Fruit fly (Drosophila melanogaster) whole organism, embryonic: Measurements from ENCODE around the gene Tomosyn.

Experiments used
- CG10267 ChIP-seq: fragments of 200-800 bp; sonication (Bioruptor generic); optimal IDR thresholded peaks from 2 replicates; lab custom pipeline; 2018; ENCODE audit warnings: missing biosample characterization, mild to moderate bottlenecking, missing genetic modification characterization, moderate library complexity
- CG11085 ChIP-seq: fragments of 200-800 bp; sonication (Bioruptor generic); IDR thresholded peaks from 2 replicates; pipeline ENCODE4 v1.3.6; 2022; ENCODE audit warnings: missing biosample characterization, missing genetic modification characterization
- CG11456 ChIP-seq: fragments of 200-800 bp; sonication (Bioruptor generic); IDR thresholded peaks from 3 replicates; pipeline ENCODE4 v1.3.6; 2022; ENCODE audit warnings: missing biosample characterization, missing genetic modification characterization
- CG11504 ChIP-seq: fragments of 200-800 bp; sonication (Bioruptor generic); optimal IDR thresholded peaks from 3 replicates; lab custom pipeline; 2019; ENCODE audit warnings: missing biosample characterization, mild to moderate bottlenecking, missing genetic modification characterization, moderate library complexity
- CG11695 ChIP-seq: fragments of 200-800 bp; sonication (Bioruptor generic); IDR thresholded peaks from 3 replicates; pipeline ENCODE4 v1.3.6; 2022; ENCODE audit warnings: missing biosample characterization, missing genetic modification characterization
- CG12104 ChIP-seq: fragments of 200-800 bp; sonication (Bioruptor generic); optimal IDR thresholded peaks from 3 replicates; lab custom pipeline; 2016; ENCODE audit warnings: missing biosample characterization, missing genetic modification characterization
- CG12769 ChIP-seq: fragments of 200-800 bp; sonication (Bioruptor generic); optimal IDR thresholded peaks from 2 replicates; lab custom pipeline; 2019; ENCODE audit warnings: missing biosample characterization, mild to moderate bottlenecking, missing genetic modification characterization, moderate library complexity
- CG13296 ChIP-seq: fragments of 200-800 bp; sonication (Bioruptor generic); optimal IDR thresholded peaks from 3 replicates; lab custom pipeline; 2018; ENCODE audit warnings: missing biosample characterization, mild to moderate bottlenecking, missing genetic modification characterization
- CG13775 ChIP-seq: fragments of 200-800 bp; sonication (Bioruptor generic); optimal IDR thresholded peaks from 3 replicates; lab custom pipeline; 2017; ENCODE audit warnings: missing biosample characterization, mild to moderate bottlenecking, missing genetic modification characterization
- CG14441 ChIP-seq: fragments of 200-800 bp; sonication (Bioruptor generic); IDR thresholded peaks from 2 replicates; pipeline ENCODE4 v1.3.6; 2022; ENCODE audit warnings: missing biosample characterization, missing genetic modification characterization
- CG15601 ChIP-seq: fragments of 200-800 bp; sonication (Bioruptor generic); optimal IDR thresholded peaks from 3 replicates; lab custom pipeline; 2019; ENCODE audit warnings: missing biosample characterization, mild to moderate bottlenecking, missing genetic modification characterization, moderate library complexity
- CG2116 ChIP-seq: fragments of 200-800 bp; sonication (Bioruptor generic); optimal IDR thresholded peaks from 3 replicates; lab custom pipeline; 2018; ENCODE audit warnings: missing biosample characterization, mild to moderate bottlenecking, missing genetic modification characterization
- CG2678 ChIP-seq: fragments of 200-800 bp; sonication (Bioruptor generic); optimal IDR thresholded peaks from 3 replicates; lab custom pipeline; 2019; ENCODE audit warnings: missing biosample characterization, mild to moderate bottlenecking, missing genetic modification characterization, moderate library complexity
- CG2712 ChIP-seq: fragments of 200-800 bp; optimal IDR thresholded peaks from 3 replicates; lab custom pipeline; 2019; ENCODE audit warnings: missing biosample characterization, mild to moderate bottlenecking, missing genetic modification characterization, moderate library complexity
- CG31441 ChIP-seq: fragments of 200-800 bp; sonication (Bioruptor generic); IDR thresholded peaks from 2 replicates; pipeline ENCODE4 v1.3.6; 2022; ENCODE audit warnings: missing biosample characterization, missing genetic modification characterization
- CG3407 ChIP-seq: fragments of 200-800 bp; sonication (Bioruptor generic); optimal IDR thresholded peaks from 2 replicates; lab custom pipeline; 2018; ENCODE audit warnings: missing biosample characterization, mild to moderate bottlenecking, missing genetic modification characterization
- CG5245 ChIP-seq: fragments of 200-800 bp; sonication (Bioruptor generic); optimal IDR thresholded peaks from 3 replicates; lab custom pipeline; 2016; ENCODE audit warnings: missing biosample characterization, missing genetic modification characterization
- CG6254 ChIP-seq: fragments of 200-800 bp; sonication (Bioruptor generic); optimal IDR thresholded peaks from 3 replicates; lab custom pipeline; 2017; ENCODE audit warnings: mild to moderate bottlenecking, missing biosample characterization, missing genetic modification reagents, missing genetic modification characterization
- CG6791 ChIP-seq: fragments of 200-800 bp; sonication (Bioruptor generic); IDR thresholded peaks from 3 replicates; pipeline ENCODE4 v1.3.6; 2022; ENCODE audit warnings: missing biosample characterization, missing genetic modification characterization; ENCODE audit not compliant: partially characterized antibody
- CG7271 ChIP-seq: fragments of 200-800 bp; sonication (Bioruptor generic); optimal IDR thresholded peaks from 2 replicates; lab custom pipeline; 2018; ENCODE audit warnings: missing biosample characterization, mild to moderate bottlenecking, missing genetic modification characterization, moderate library complexity
- CG7556 ChIP-seq: fragments of 200-800 bp; sonication (Bioruptor generic); optimal IDR thresholded peaks from 2 replicates; lab custom pipeline; 2017; ENCODE audit warnings: missing biosample characterization, mild to moderate bottlenecking, missing genetic modification characterization
- CG7745 ChIP-seq: fragments of 200-800 bp; sonication (Bioruptor generic); optimal IDR thresholded peaks from 2 replicates; lab custom pipeline; 2018; ENCODE audit warnings: missing biosample characterization, mild to moderate bottlenecking, missing genetic modification characterization, moderate library complexity
- CG7839 ChIP-seq: fragments of 200-800 bp; sonication (Bioruptor generic); optimal IDR thresholded peaks from 3 replicates; lab custom pipeline; 2018; ENCODE audit warnings: missing biosample characterization, mild to moderate bottlenecking, missing genetic modification characterization, moderate library complexity
- CG8290 ChIP-seq, 3 experiments: fragments of 200-800 bp; sonication (Bioruptor generic); optimal IDR thresholded peaks; 2 replicates each; lab custom pipeline; 2016 to 2019; ENCODE audit warnings: missing biosample characterization in 3 of 3, missing genetic modification characterization in 3 of 3, mild to moderate bottlenecking in 2 of 3, moderate library complexity in 1 of 3
- CG9797 ChIP-seq: fragments of 200-800 bp; sonication (Bioruptor generic); optimal IDR thresholded peaks from 3 replicates; lab custom pipeline; 2018; ENCODE audit warnings: missing biosample characterization, mild to moderate bottlenecking, missing genetic modification characterization
- CTCF ChIP-seq: fragments of 200-800 bp; sonication (Bioruptor generic); optimal IDR thresholded peaks from 2 replicates; lab custom pipeline; 2017; ENCODE audit warnings: missing biosample characterization, mild to moderate bottlenecking, missing genetic modification characterization, moderate library complexity
- Dad ChIP-seq: fragments of 200-800 bp; sonication (Bioruptor generic); optimal IDR thresholded peaks from 3 replicates; lab custom pipeline; 2016; ENCODE audit warnings: missing biosample characterization, missing genetic modification characterization
- Dip2 ChIP-seq: fragments of 200-800 bp; sonication (Bioruptor generic); IDR thresholded peaks from 2 replicates; pipeline ENCODE4 v1.3.6; 2022; ENCODE audit warnings: missing biosample characterization, missing genetic modification characterization
- Drgx ChIP-seq: fragments of 200-800 bp; sonication (Bioruptor generic); IDR thresholded peaks from 2 replicates; pipeline ENCODE4 v1.3.6; 2022; ENCODE audit warnings: missing biosample characterization, missing genetic modification characterization
- E2f2 ChIP-seq: fragments of 200-800 bp; sonication (Bioruptor generic); IDR thresholded peaks from 2 replicates; pipeline ENCODE4 v1.3.6; 2022; ENCODE audit warnings: missing biosample characterization, missing genetic modification characterization
- Ets65A ChIP-seq: fragments of 200-800 bp; sonication (Bioruptor generic); peaks from one replicate; lab custom pipeline; 2016; ENCODE audit warnings: missing biosample characterization, missing genetic modification characterization
- Ets97D ChIP-seq: fragments of 200-800 bp; sonication (Bioruptor generic); optimal IDR thresholded peaks from 3 replicates; lab custom pipeline; 2016; ENCODE audit warnings: missing biosample characterization, missing genetic modification characterization
- Hr3 ChIP-seq: fragments of 200-800 bp; sonication (Bioruptor generic); optimal IDR thresholded peaks from 3 replicates; lab custom pipeline; 2016; ENCODE audit warnings: missing biosample characterization, missing genetic modification characterization
- Hr39 ChIP-seq: fragments of >200 bp; optimal IDR thresholded peaks from 2 replicates; lab custom pipeline; 2017
- Med ChIP-seq: fragments of 200-800 bp; sonication (Bioruptor generic); peaks from one replicate; lab custom pipeline; 2016; ENCODE audit warnings: missing biosample characterization, missing genetic modification characterization, mild to moderate bottlenecking, inconsistent platforms, moderate library complexity
- NfI ChIP-seq: fragments of 200-800 bp; sonication (Bioruptor generic); optimal IDR thresholded peaks from 3 replicates; lab custom pipeline; 2018; ENCODE audit warnings: missing biosample characterization, mild to moderate bottlenecking, missing genetic modification characterization, moderate library complexity
- Sox102F ChIP-seq: fragments of 200-800 bp; sonication (Bioruptor generic); optimal IDR thresholded peaks from 2 replicates; lab custom pipeline; 2018; ENCODE audit warnings: missing biosample characterization, mild to moderate bottlenecking, missing genetic modification characterization, moderate library complexity
- Sry-δ ChIP-seq: fragments of 200-800 bp; sonication (Bioruptor generic); optimal IDR thresholded peaks from 2 replicates; lab custom pipeline; 2016; ENCODE audit warnings: missing biosample characterization, missing genetic modification characterization
- Taf1 ChIP-seq: fragments of 200-800 bp; sonication (Bioruptor generic); IDR thresholded peaks from 2 replicates; pipeline ENCODE4 v1.3.6; 2022; ENCODE audit warnings: missing biosample characterization, missing genetic modification characterization
- Trl ChIP-seq, 3 experiments: fragments of >200 bp in 2 of 3; fragments of 200-800 bp in 1 of 3; sonication (Bioruptor generic) in 1 of 3; optimal IDR thresholded peaks; 2 replicates in 1 of 3; 3 replicates in 2 of 3; lab custom pipeline; 2016 to 2017; ENCODE audit warnings: missing biosample characterization in 1 of 3, missing genetic modification characterization in 1 of 3
- ash1 ChIP-seq: fragments of 200-800 bp; sonication (Bioruptor generic); optimal IDR thresholded peaks from 2 replicates; lab custom pipeline; 2018; ENCODE audit warnings: missing biosample characterization, mild to moderate bottlenecking, missing genetic modification characterization
- crol ChIP-seq: fragments of 200-800 bp; sonication (Bioruptor generic); IDR thresholded peaks from 2 replicates; pipeline ENCODE4 v1.3.6; 2022; ENCODE audit warnings: missing biosample characterization, missing genetic modification characterization
- ftz-f1 ChIP-seq: fragments of 200-800 bp; sonication (Bioruptor generic); optimal IDR thresholded peaks from 2 replicates; lab custom pipeline; 2016; ENCODE audit warnings: missing biosample characterization, missing genetic modification characterization
- luna ChIP-seq: fragments of 200-800 bp; sonication (Bioruptor generic); optimal IDR thresholded peaks from 2 replicates; lab custom pipeline; 2016; ENCODE audit warnings: missing biosample characterization, missing genetic modification characterization
- pho ChIP-seq: fragments of 200-800 bp; sonication (Bioruptor generic); optimal IDR thresholded peaks from 2 replicates; lab custom pipeline; 2016; ENCODE audit warnings: missing biosample characterization, missing genetic modification characterization
- phol ChIP-seq: fragments of 200-800 bp; sonication (Bioruptor generic); optimal IDR thresholded peaks from 3 replicates; lab custom pipeline; 2018; ENCODE audit warnings: missing biosample characterization, mild to moderate bottlenecking, missing genetic modification characterization, moderate library complexity
- row ChIP-seq: fragments of 200-800 bp; sonication (Bioruptor generic); IDR thresholded peaks from 3 replicates; pipeline ENCODE4 v1.3.6; 2022; ENCODE audit warnings: missing biosample characterization, missing genetic modification characterization
- slou ChIP-seq: fragments of 200-800 bp; sonication (Bioruptor generic); optimal IDR thresholded peaks from 3 replicates; lab custom pipeline; 2016; ENCODE audit warnings: missing biosample characterization, missing genetic modification characterization
- stwl ChIP-seq: fragments of 200-800 bp; sonication (Bioruptor generic); optimal IDR thresholded peaks from 3 replicates; lab custom pipeline; 2018; ENCODE audit warnings: missing biosample characterization, mild to moderate bottlenecking, missing genetic modification characterization, moderate library complexity
- tll ChIP-seq, 2 experiments: fragments of 200-800 bp in 1 of 2; fragments of >200 bp in 1 of 2; sonication (Bioruptor generic) in 1 of 2; optimal IDR thresholded peaks; 2 replicates each; lab custom pipeline; 2017 to 2019; ENCODE audit warnings: missing biosample characterization in 2 of 2, missing genetic modification characterization in 2 of 2, mild to moderate bottlenecking in 1 of 2, moderate library complexity in 1 of 2
- vfl ChIP-seq: fragments of 200-800 bp; sonication (Bioruptor generic); optimal IDR thresholded peaks from 2 replicates; lab custom pipeline; 2016; ENCODE audit warnings: missing biosample characterization, missing genetic modification characterization
- yki ChIP-seq: fragments of >200 bp; optimal IDR thresholded peaks from 3 replicates; lab custom pipeline; 2018

Tomosyn gene

dm6 chrX:12645361-12645760 is 14.0 kb downstream of the Tomosyn start:
- TF ChIP-seq Taf1 (GFP tag; lab: Robert Waterston, UW) (no peak), phol (tag; lab: Kevin White, UChicago) (peak; percentile 17), CG12104 (no peak), CG7271 (peak; percentile 33), CG11085 (GFP tag; lab: Robert Waterston, UW) (no peak), CG14441 (GFP tag; lab: Robert Waterston, UW) (no peak), CG11695 (GFP tag; lab: Robert Waterston, UW) (no peak), Ets97D (GFP tag; lab: Kevin White, UChicago) (peak; percentile 77), Dad (GFP tag; lab: Kevin White, UChicago) (no peak), Hr3 (GFP tag; lab: Kevin White, UChicago) (no peak), CG6791 (no peak), CG11504 (tag; lab: Kevin White, UChicago) (no peak), CG11456 (GFP tag; lab: Robert Waterston, UW) (no peak), CG2116 (GFP tag; lab: Kevin White, UChicago) (peak; percentile 14), Ets65A (GFP tag; lab: Kevin White, UChicago) (peak; percentile 65), CG7839 (tag; lab: Kevin White, UChicago) (no peak), CG2712 (tag; lab: Kevin White, UChicago) (no peak), CG13775 (no peak), NfI (GFP tag; lab: Kevin White, UChicago) (no peak), CG9797 (no peak), Sry-δ (GFP tag; lab: Kevin White, UChicago) (peak; percentile 37), tll (GFP tag; optimal IDR thresholded peaks at IDR 0.05; lab: Kevin White, UChicago) (no peak), Drgx (GFP tag; lab: Robert Waterston, UW) (no peak), CG5245 (no peak), stwl (tag; lab: Kevin White, UChicago) (peak; percentile 93), CG8290 (GFP tag; optimal IDR thresholded peaks at IDR 0.05; lab: Kevin White, UChicago) (peak; percentile 4), CG8290 (tag; optimal IDR thresholded peaks at IDR 0.05; lab: Kevin White, UChicago) (no peak), CG13296 (no peak), CG31441 (GFP tag; lab: Robert Waterston, UW) (no peak), CG10267 (tag; lab: Kevin White, UChicago) (peak; percentile 2), row (no peak), CG12769 (tag; lab: Kevin White, UChicago) (no peak), slou (no peak), Dip2 (GFP tag; lab: Robert Waterston, UW) (no peak), ftz-f1 (GFP tag; lab: Kevin White, UChicago) (no peak)

dm6 chrX:12651613-12652012 is 20.2 kb downstream of the Tomosyn start:
- TF ChIP-seq Hr39 (lab: Kevin White, UChicago) (peak; percentile 42), Med (GFP tag; lab: Kevin White, UChicago) (peak; percentile 73), CG6254 (GFP tag; lab: Kevin White, UChicago) (no peak), crol (GFP tag; lab: Robert Waterston, UW) (0 out of 2 replicates have a peak, but pooled peaks have one; percentile 22), pho (no peak), CG7745 (tag; lab: Kevin White, UChicago) (no peak)

dm6 chrX:12653574-12653973 is 22.2 kb downstream of the Tomosyn start, which contains the start of gene CkIalpha:
CkIalpha (plus strand) TSS chrX:12653626.
- peak; percentile 97 for TF ChIP-seq E2f2 (GFP tag; lab: Robert Waterston, UW)
- no peak for TF ChIP-seq CG2678 (tag; lab: Kevin White, UChicago)
- TF ChIP-seq CTCF (GFP tag; lab: Kevin White, UChicago), result peak; percentile 54
- peak; percentile 34 for TF ChIP-seq ash1
- TF ChIP-seq CG7556 (GFP tag; lab: Kevin White, UChicago), result no peak
- no peak for TF ChIP-seq Sox102F (GFP tag; lab: Kevin White, UChicago)
- TF ChIP-seq CG12769 (tag; lab: Kevin White, UChicago), result no peak
- TF ChIP-seq CG3407 (GFP tag; lab: Kevin White, UChicago), result no peak
- peak; percentile 20 for TF ChIP-seq CG13296
- TF ChIP-seq CG15601, result peak; percentile 75
- TF ChIP-seq vfl, result peak; percentile 57
- TF ChIP-seq Trl (optimal IDR thresholded peaks at IDR 0.05; lab: Kevin White, UChicago), result no peak
- TF ChIP-seq Trl (GFP tag; optimal IDR thresholded peaks at IDR 0.05; lab: Kevin White, UChicago), result peak; percentile 70
- TF ChIP-seq yki (lab: Kevin White, UChicago), result no peak
- TF ChIP-seq luna (GFP tag; lab: Kevin White, UChicago), result peak; percentile 66
